Worm (Caenorhabditis elegans): ENCODE results near the gene ctsa-4.1.
A peak's percentile ranks its signal among the peaks of the same experiment; 100 is the strongest.

The ctsa-4.1 gene

DNA sequence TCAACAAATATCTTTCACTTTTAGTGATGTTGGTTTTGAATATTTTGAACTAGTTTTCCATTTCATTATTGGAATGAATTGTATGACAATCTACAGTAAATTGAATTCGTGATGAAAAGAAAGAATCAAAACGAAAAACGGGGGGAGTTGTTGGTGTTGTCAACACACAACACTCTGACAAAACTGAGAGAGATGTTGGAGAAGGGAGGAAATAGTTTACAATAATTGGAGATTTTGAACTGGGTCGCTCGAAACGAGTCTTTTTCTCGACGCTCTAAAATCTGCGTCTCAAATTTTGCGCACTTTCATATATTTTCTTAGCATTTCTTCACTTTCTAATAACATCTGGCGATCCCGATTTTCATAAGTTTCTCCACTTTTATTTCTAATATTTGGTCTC lies 22.9 kb upstream of the ctsa-4.1 start, which contains the start of gene txt-18 (continued):
- TF ChIP-seq ceh-90 (tag; optimal IDR thresholded peaks at IDR 0.05) (no peak), mab-9 (GFP tag; IDR thresholded peaks at IDR 0.05) (no peak), swsn-7 (tag; optimal IDR thresholded peaks at IDR 0.05) (peak; percentile 1), unc-130 (tag; optimal IDR thresholded peaks at IDR 0.05) (no peak), zip-4 (GFP tag; optimal IDR thresholded peaks at IDR 0.05) (no peak), isw-1 (GFP tag; IDR thresholded peaks at IDR 0.05) (no peak), rnt-1 (tag; optimal IDR thresholded peaks at IDR 0.05) (peak; percentile 4), ama-1 (optimal IDR thresholded peaks at IDR 0.05) (no peak), nhr-84 (tag; optimal IDR thresholded peaks at IDR 0.05) (no peak), nhr-85 (tag) (peak; percentile 22), jun-1 (tag; optimal IDR thresholded peaks at IDR 0.05) (no peak), sup-37 (GFP tag; optimal IDR thresholded peaks at IDR 0.05) (no peak), pqm-1 (tag; optimal IDR thresholded peaks at IDR 0.05) (no peak), nhr-90 (tag; optimal IDR thresholded peaks at IDR 0.05; ENCODE audit: poor library complexity) (no peak), irx-1 (tag; optimal IDR thresholded peaks at IDR 0.05) (no peak), nhr-77 (tag; optimal IDR thresholded peaks at IDR 0.05) (no peak), ets-5 (GFP tag; IDR thresholded peaks at IDR 0.05) (no peak), mep-1 (tag; optimal IDR thresholded peaks at IDR 0.05) (no peak), mef-2 (tag; optimal IDR thresholded peaks at IDR 0.05) (no peak), lin-14 (GFP tag; optimal IDR thresholded peaks at IDR 0.05) (peak; percentile 69), hlh-4 (tag; optimal IDR thresholded peaks at IDR 0.05) (no peak), ceh-8 (GFP tag; optimal IDR thresholded peaks at IDR 0.05) (no peak), skn-1 (tag; optimal IDR thresholded peaks at IDR 0.05) (no peak), efl-3 (GFP tag; optimal IDR thresholded peaks at IDR 0.05) (no peak), F16B12.6 (tag; optimal IDR thresholded peaks at IDR 0.05) (no peak), fkh-4 (tag; optimal IDR thresholded peaks at IDR 0.05; ENCODE audit: borderline replicate concordance) (no peak), ceh-82 (tag; optimal IDR thresholded peaks at IDR 0.05) (no peak), C34B4.2 (tag; optimal IDR thresholded peaks at IDR 0.05) (no peak), elt-2 (tag; optimal IDR thresholded peaks at IDR 0.05) (no peak), vab-15 (tag; optimal IDR thresholded peaks at IDR 0.05) (no peak), xbp-1 (tag; optimal IDR thresholded peaks at IDR 0.05) (no peak), aha-1 (tag; optimal IDR thresholded peaks at IDR 0.05) (no peak), nhr-47 (tag; optimal IDR thresholded peaks at IDR 0.05) (peak; percentile 19), ceh-88 (GFP tag; IDR thresholded peaks at IDR 0.05) (no peak), snpc-4 (tag; optimal IDR thresholded peaks at IDR 0.05) (no peak)

DNA sequence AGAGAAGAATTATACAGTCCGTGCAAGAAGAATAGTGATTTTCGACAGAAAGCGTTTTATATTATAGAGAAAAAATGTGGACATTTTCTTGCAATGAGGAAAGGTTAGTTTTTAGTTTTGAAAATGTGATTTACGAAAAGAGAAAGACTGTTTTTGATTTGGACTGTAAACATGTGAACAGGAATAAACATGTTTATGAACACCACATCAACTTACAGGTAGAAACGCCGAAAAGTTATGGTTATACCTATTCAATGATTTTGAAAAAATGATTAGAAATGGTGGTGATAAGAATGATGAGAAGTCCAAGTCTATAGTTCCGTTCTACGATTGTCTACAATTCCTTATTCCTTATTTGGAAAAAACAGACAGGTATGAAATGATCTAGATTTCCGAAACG lies 22.3 kb upstream of the ctsa-4.1 start:
- TF ChIP-seq unc-98 (GFP tag; IDR thresholded peaks at IDR 0.05) = no peak
- TF ChIP-seq skn-1 (tag; optimal IDR thresholded peaks at IDR 0.05) = no peak
- TF ChIP-seq pax-3 (tag; optimal IDR thresholded peaks at IDR 0.05) = no peak
- no peak for TF ChIP-seq ets-5 (GFP tag; IDR thresholded peaks at IDR 0.05)
- no peak for TF ChIP-seq efl-3 (GFP tag; optimal IDR thresholded peaks at IDR 0.05)
- no peak for TF ChIP-seq F16B12.6 (tag; optimal IDR thresholded peaks at IDR 0.05)
- TF ChIP-seq lin-14 (GFP tag; optimal IDR thresholded peaks at IDR 0.05) = no peak
- TF ChIP-seq lir-3 (tag; optimal IDR thresholded peaks at IDR 0.05; ENCODE audit: poor library complexity) = no peak
- no peak for TF ChIP-seq aly-2 (tag; optimal IDR thresholded peaks at IDR 0.05)
- TF ChIP-seq nhr-47 (tag; optimal IDR thresholded peaks at IDR 0.05) = no peak

DNA sequence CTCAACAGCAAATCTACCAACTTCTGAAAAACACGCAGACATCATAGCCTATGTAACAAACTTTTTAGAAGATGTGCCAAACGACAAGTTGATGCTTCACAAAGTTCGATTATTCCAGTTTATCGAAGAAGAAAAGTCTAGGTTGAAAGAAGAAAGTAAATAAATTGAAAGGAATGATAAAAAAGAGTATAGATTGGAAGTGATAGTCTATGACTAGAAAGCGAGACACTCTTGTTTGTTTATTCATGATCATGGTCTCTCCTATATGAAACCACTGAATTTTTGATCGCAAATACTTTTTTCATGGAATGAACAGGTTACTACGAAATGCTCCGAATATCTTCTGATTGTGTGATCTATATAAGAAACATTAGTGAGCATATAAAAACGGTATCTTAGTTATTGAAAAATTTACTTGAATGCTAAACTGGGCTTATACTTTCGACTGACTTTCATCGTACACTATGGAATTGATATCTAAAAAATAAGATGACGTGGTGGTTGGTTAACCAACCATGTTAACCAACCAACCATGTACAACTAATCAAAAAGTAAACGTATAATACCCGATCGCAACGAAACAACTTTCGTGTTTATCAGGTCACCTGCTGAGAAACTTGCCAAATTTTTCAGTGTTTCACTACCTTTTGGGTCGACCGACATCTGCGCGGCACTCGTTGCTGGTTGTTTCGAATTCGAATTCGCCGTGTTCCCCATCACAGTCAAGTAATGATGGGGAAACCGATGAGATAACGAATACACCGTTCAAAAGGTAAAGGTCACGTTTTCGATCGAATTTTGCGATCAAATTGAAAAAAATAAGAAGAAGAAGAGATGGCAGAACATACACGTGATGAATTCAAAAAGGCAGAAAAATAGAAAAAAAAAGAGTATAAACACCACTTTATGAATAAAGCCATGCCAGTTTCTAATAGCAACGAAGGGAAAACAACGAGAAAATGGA lies 21.3 kb upstream of the ctsa-4.1 start, which contains the start of gene C32D5.8:
Gene C32D5.8, minus strand, starts transcription at position 770 of the 964 bp plus-strand sequence.
- peak; percentile 26 for TF ChIP-seq nhr-71 (tag; optimal IDR thresholded peaks at IDR 0.05)
- no peak for TF ChIP-seq nhr-237 (tag; optimal IDR thresholded peaks at IDR 0.05)
- no peak for TF ChIP-seq unc-98 (GFP tag; IDR thresholded peaks at IDR 0.05)
- TF ChIP-seq Y116A8C.19 (tag; optimal IDR thresholded peaks at IDR 0.05; ENCODE audit: borderline replicate concordance) = no peak
- TF ChIP-seq lin-14 (GFP tag; optimal IDR thresholded peaks at IDR 0.05) = peak; percentile 58
- TF ChIP-seq mep-1 (tag; optimal IDR thresholded peaks at IDR 0.05) = peak; percentile 37
- TF ChIP-seq efl-1 (optimal IDR thresholded peaks at IDR 0.05) = no peak
- TF ChIP-seq efl-1 (GFP tag; optimal IDR thresholded peaks at IDR 0.05 in 1 of 2) = peak in 1 of 2 experiments; percentile 79
- TF ChIP-seq mef-2 (tag; optimal IDR thresholded peaks at IDR 0.05) = no peak
- peak; percentile 37 for TF ChIP-seq blmp-1 (tag; optimal IDR thresholded peaks at IDR 0.05)
- no peak for TF ChIP-seq tbx-2 (tag; optimal IDR thresholded peaks at IDR 0.05)
- TF ChIP-seq pag-3 (tag; optimal IDR thresholded peaks at IDR 0.05; ENCODE audit: borderline replicate concordance, insufficient read depth) = no peak
- TF ChIP-seq dpl-1 (GFP tag; optimal IDR thresholded peaks at IDR 0.05) = peak in 1 of 3 experiments; percentile 8
- peak; percentile 32 for TF ChIP-seq fkh-8 (tag; optimal IDR thresholded peaks at IDR 0.05)
- TF ChIP-seq nhr-20 (tag; optimal IDR thresholded peaks at IDR 0.05) = peak; percentile 47
